Worm (Caenorhabditis elegans): ENCODE data around the gene sorb-1.

sorb-1 gene

ce11 chrIV:13710367-13710766, 39.8 kb upstream of the sorb-1 start:
- TF ChIP-seq Y53G8AR.9 (GFP tag; conservative IDR thresholded peaks at IDR 0.05) = no peak
- TF ChIP-seq F55B11.4 (tag; optimal IDR thresholded peaks at IDR 0.05; ENCODE audit: borderline replicate concordance, insufficient read depth) = no peak
- no peak for TF ChIP-seq let-526 (GFP tag; IDR thresholded peaks at IDR 0.05)
- no peak for TF ChIP-seq fkh-3 (tag; optimal IDR thresholded peaks at IDR 0.05)
- no peak for TF ChIP-seq egl-18 (GFP tag; IDR thresholded peaks at IDR 0.05)
- no peak for TF ChIP-seq mes-4 (tag; optimal IDR thresholded peaks at IDR 0.05)
- no peak for TF ChIP-seq F33H1.4 (GFP tag; IDR thresholded peaks at IDR 0.05)
- TF ChIP-seq ztf-25 (GFP tag; IDR thresholded peaks at IDR 0.05) = no peak
- no peak for TF ChIP-seq D2030.7 (GFP tag; IDR thresholded peaks at IDR 0.05)

DNA sequence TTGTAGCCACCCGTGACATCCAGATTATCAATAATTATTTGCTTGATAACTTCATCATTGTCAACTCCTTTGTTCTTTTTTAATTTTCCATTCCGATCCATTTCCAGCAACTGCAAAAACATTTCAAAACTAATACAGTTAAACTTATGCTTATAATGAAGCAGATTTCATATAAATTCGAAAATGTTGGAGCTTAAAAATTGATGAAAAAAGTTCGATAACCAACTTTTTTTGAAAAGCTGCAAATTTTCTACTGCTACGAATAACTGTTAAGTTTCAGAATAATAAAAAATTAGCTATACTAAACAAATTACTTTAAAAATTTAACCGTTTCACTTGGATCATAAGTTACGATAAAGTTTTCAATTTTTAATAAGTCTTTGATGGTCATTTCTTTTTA, 33.9 kb upstream of the sorb-1 start, which contains the start of gene C47A4.1:
C47A4.1 (minus strand) TSS at position 101 of the 400 bp plus-strand sequence.
- TF ChIP-seq pbrm-1 (GFP tag; IDR thresholded peaks at IDR 0.05) (no peak), ceh-27 (GFP tag; optimal IDR thresholded peaks at IDR 0.05) (no peak), F23B12.7 (tag; optimal IDR thresholded peaks at IDR 0.05; ENCODE audit: insufficient read depth) (no peak), cebp-1 (GFP tag; IDR thresholded peaks at IDR 0.05) (no peak), cebp-1 (tag; optimal IDR thresholded peaks at IDR 0.05) (no peak), lin-35 (GFP tag; optimal IDR thresholded peaks at IDR 0.05) (no peak), lin-54 (GFP tag; optimal IDR thresholded peaks at IDR 0.05) (no peak), ceh-58 (GFP tag; IDR thresholded peaks at IDR 0.05) (no peak), efl-1 (GFP tag; optimal IDR thresholded peaks at IDR 0.05) (no peak)

ce11 chrIV:13716735-13717134, 33.4 kb upstream of the sorb-1 start:
- peak; percentile 94 for TF ChIP-seq unc-62 (GFP tag; optimal IDR thresholded peaks at IDR 0.05)
- TF ChIP-seq madf-8 (GFP tag; conservative IDR thresholded peaks at IDR 0.05) = no peak
- TF ChIP-seq attf-6 (GFP tag; IDR thresholded peaks at IDR 0.05) = peak; percentile 44; the same call in 1 of the 2 replicates
- TF ChIP-seq him-1 (tag; optimal IDR thresholded peaks at IDR 0.05) = no peak

DNA sequence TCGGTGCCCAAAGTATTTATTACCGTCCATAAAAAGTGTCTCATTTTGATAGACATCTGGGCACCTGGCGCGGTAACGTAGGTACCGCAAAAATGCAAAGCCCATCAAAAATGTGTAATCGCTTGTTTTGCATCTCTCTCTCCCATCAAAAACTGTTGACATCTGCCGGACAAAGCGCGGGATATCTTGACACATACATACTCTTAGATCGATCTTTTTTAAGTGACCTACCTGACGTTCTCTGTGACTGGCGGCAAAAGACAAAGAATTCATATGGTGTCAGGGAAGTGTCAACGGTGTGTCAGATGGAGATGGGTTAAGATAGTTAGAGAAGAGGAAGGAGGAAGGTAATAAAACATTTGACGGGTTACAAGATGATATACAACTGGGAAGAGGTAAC, 31.2 kb upstream of the sorb-1 start:
- TF ChIP-seq lin-54 (GFP tag; optimal IDR thresholded peaks at IDR 0.05) (no peak), attf-3 (GFP tag; conservative IDR thresholded peaks at IDR 0.05) (no peak), unc-62 (GFP tag; optimal IDR thresholded peaks at IDR 0.05) (peak; percentile 94)

ce11 chrIV:13721000-13721399, 29.1 kb upstream of the sorb-1 start:
- TF ChIP-seq madf-8 (GFP tag; conservative IDR thresholded peaks at IDR 0.05) = no peak
- TF ChIP-seq madf-3 (GFP tag; IDR thresholded peaks at IDR 0.05) = no peak
- no peak for TF ChIP-seq ztf-25 (GFP tag; IDR thresholded peaks at IDR 0.05)

DNA sequence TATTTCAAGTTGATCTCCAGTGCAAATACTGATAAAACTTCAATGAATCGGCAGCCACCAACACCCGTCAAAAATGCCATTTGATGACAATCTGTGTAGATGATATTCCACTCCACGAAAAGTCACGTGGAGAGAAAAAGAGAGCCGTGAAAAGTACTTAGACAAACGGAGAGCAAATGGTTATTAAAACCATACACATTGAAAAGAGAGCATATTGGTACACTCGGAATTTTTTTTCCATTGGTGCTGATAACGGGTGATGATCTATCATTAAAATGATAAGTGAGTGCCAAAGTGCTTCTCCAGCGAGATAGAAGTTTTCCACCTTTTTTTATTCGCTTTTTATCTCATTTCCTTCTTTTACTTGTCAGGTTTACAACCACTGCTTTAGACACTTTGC, 24.9 kb upstream of the sorb-1 start:
- TF ChIP-seq ZK185.1 (tag; optimal IDR thresholded peaks at IDR 0.05; ENCODE audit: poor library complexity, severe bottlenecking) (no peak), nhr-90 (tag; optimal IDR thresholded peaks at IDR 0.05) (peak; percentile 19), F22D6.2 (tag; optimal IDR thresholded peaks at IDR 0.05) (no peak), tbp1 (GFP tag; optimal IDR thresholded peaks at IDR 0.05) (peak; percentile 36), aptf-3 (GFP tag; IDR thresholded peaks at IDR 0.05) (no peak), xnd-1 (tag; optimal IDR thresholded peaks at IDR 0.05) (no peak), ets-4 (GFP tag; optimal IDR thresholded peaks at IDR 0.05) (peak; percentile 52), pha-4 (tag; optimal IDR thresholded peaks at IDR 0.05) (peak; percentile 49), nhr-80 (tag; optimal IDR thresholded peaks at IDR 0.05) (peak; percentile 100), dpff-1 (tag; optimal IDR thresholded peaks at IDR 0.05) (no peak), let-607 (tag; optimal IDR thresholded peaks at IDR 0.05) (peak; percentile 64 to 73), lir-1 (GFP tag; conservative IDR thresholded peaks at IDR 0.05) (no peak), snpc-4 (GFP tag; optimal IDR thresholded peaks at IDR 0.05) (no peak), snpc-4 (tag; optimal IDR thresholded peaks at IDR 0.05) (peak in 2 of 4 experiments; percentile 16 to 18), sptf-2 (GFP tag; optimal IDR thresholded peaks at IDR 0.05) (peak; percentile 80), T26A5.8 (tag; optimal IDR thresholded peaks at IDR 0.05) (no peak), nfya-1 (tag; optimal IDR thresholded peaks at IDR 0.05; ENCODE audit: borderline replicate concordance, insufficient read depth) (no peak), C06A6.2 (GFP tag; conservative IDR thresholded peaks at IDR 0.05) (no peak)
